Fruit fly (Drosophila melanogaster): Measurements from ENCODE around the gene PIG-K.

Gene PIG-K

DNA sequence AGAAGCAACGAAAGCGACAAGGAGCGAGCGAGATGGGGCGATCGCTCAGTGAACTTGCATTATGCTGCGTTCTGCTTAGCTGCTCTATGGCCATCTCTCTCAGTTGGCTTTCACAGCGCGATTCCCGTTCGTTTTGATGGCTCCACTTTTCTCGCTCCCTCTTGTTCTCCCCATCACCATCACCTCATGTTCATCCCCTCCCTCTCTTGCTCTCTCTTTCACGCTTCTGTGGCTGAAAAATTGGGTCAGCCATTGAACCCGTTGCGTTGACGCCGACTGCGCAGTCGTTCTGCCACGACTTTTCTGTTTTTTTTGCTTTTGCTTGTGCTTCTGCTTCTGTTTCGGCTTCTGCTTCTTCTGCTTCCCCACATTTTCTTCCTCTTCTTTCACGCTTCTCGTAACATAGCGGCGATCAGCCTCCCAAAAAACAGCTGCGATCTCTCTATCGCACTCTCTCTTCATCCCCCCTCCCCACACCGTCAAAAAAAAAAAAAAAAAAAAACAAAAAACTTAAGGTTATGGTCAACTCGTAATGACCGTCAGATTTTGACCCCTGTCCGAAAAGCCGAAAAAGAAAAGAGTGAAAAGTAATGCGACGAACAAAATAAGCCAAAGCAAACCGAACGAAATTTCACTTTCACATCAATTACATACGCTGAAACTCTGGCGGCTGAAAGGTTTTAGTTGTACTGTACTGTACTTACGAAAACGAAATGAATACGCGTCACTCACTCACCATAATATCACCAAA is 38.4 kb downstream of the PIG-K start:
- TF ChIP-seq Vsx1 (GFP tag; optimal IDR thresholded peaks at IDR 0.05) (peak; percentile 36), crol (GFP tag; IDR thresholded peaks at IDR 0.05) (peak; percentile 90), CG4404 (GFP tag; IDR thresholded peaks at IDR 0.05) (no peak), Drgx (GFP tag; IDR thresholded peaks at IDR 0.05) (no peak), CG43689 (GFP tag; IDR thresholded peaks at IDR 0.05) (no peak), amos (GFP tag; IDR thresholded peaks at IDR 0.05; ENCODE audit: partially characterized antibody) (no peak), sd (tag; optimal IDR thresholded peaks at IDR 0.05) (peak; percentile 78), Opbp (GFP tag; IDR thresholded peaks at IDR 0.05; ENCODE audit: partially characterized antibody) (no peak), CG32772 (GFP tag; IDR thresholded peaks at IDR 0.05) (peak; percentile 48), fd96Cb (tag; optimal IDR thresholded peaks at IDR 0.05) (no peak), sens (GFP tag) (peak; percentile 68), sug (tag; optimal IDR thresholded peaks at IDR 0.05) (no peak), psq (GFP tag; optimal IDR thresholded peaks at IDR 0.05) (peak; percentile 39), Hr78 (GFP tag; optimal IDR thresholded peaks at IDR 0.05) (peak in 1 of 2 experiments; percentile 89), pros (GFP tag; optimal IDR thresholded peaks at IDR 0.05) (peak; percentile 1), mld (GFP tag; IDR thresholded peaks at IDR 0.05; ENCODE audit: partially characterized antibody) (no peak), run (tag; optimal IDR thresholded peaks at IDR 0.05) (no peak), sqz (GFP tag; optimal IDR thresholded peaks at IDR 0.05) (peak; percentile 89), Med (GFP tag) (peak; percentile 71), Oaz (GFP tag; IDR thresholded peaks at IDR 0.05) (no peak), Trl (optimal IDR thresholded peaks at IDR 0.05) (peak in 1 of 2 experiments; percentile 16), Trl (GFP tag; optimal IDR thresholded peaks at IDR 0.05) (no peak), Doc2 (GFP tag; IDR thresholded peaks at IDR 0.05) (no peak), trh (GFP tag; optimal IDR thresholded peaks at IDR 0.05) (no peak), cg (GFP tag; optimal IDR thresholded peaks at IDR 0.05) (peak; percentile 45), Hr3 (GFP tag; optimal IDR thresholded peaks at IDR 0.05) (peak; percentile 63), CG8478 (optimal IDR thresholded peaks at IDR 0.05) (peak; percentile 97), GATAe (GFP tag; conservative IDR thresholded peaks at IDR 0.05) (no peak), Adf1 (GFP tag; IDR thresholded peaks at IDR 0.05) (peak; percentile 68), CG10321 (GFP tag; IDR thresholded peaks at IDR 0.05) (peak; percentile 85), kni (GFP tag; optimal IDR thresholded peaks at IDR 0.05) (peak; percentile 87), oc (tag; optimal IDR thresholded peaks at IDR 0.05) (peak; percentile 0), eve (GFP tag; optimal IDR thresholded peaks at IDR 0.05) (peak in 1 of 2 experiments; percentile 61), CG17385 (GFP tag; optimal IDR thresholded peaks at IDR 0.05) (peak; percentile 81), lmd (GFP tag; IDR thresholded peaks at IDR 0.05) (no peak), CG15601 (tag; optimal IDR thresholded peaks at IDR 0.05) (no peak), rib (GFP tag; IDR thresholded peaks at IDR 0.05) (peak; percentile 44; the same call in 1 of the 2 replicates), CG12769 (tag; optimal IDR thresholded peaks at IDR 0.05) (peak; percentile 61), Blimp-1 (GFP tag; optimal IDR thresholded peaks at IDR 0.05) (peak; percentile 75), H2.0 (GFP tag; IDR thresholded peaks at IDR 0.05) (no peak), Six4 (GFP tag; optimal IDR thresholded peaks at IDR 0.05) (no peak), abd-A (tag; optimal IDR thresholded peaks at IDR 0.05) (peak; percentile 29), CG1832 (GFP tag; optimal IDR thresholded peaks at IDR 0.05) (peak; percentile 63)
